Worm (Caenorhabditis elegans) whole organism, mixed stage, embryonic: ENCODE data around the gene T06E4.5.

Experiments
- bed-3 ChIP-seq: fragments of 200-800 bp; sonication (Bioruptor generic); optimal IDR thresholded peaks from 3 replicates; lab custom pipeline; 2018; ENCODE audit warnings: mild to moderate bottlenecking, missing genetic modification characterization, moderate library complexity, missing compliant biosample characterization
- blmp-1 ChIP-seq: fragments of 150-350 bp; optimal IDR thresholded peaks from 2 replicates; lab custom pipeline; 2014; ENCODE audit warnings: missing biosample characterization, missing genetic modification characterization
- ceh-39 ChIP-seq: fragments of 150-350 bp; optimal IDR thresholded peaks from 2 replicates; lab custom pipeline; 2014; ENCODE audit warnings: missing biosample characterization, missing genetic modification characterization
- ceh-43 ChIP-seq: fragments of 200-800 bp; sonication (Bioruptor generic); optimal IDR thresholded peaks from 2 replicates; lab custom pipeline; 2018; ENCODE audit warnings: mild to moderate bottlenecking, missing genetic modification characterization, moderate library complexity, missing compliant biosample characterization
- ces-1 ChIP-seq: fragments of 150-350 bp; optimal IDR thresholded peaks from 2 replicates; lab custom pipeline; 2014; ENCODE audit warnings: missing biosample characterization, missing genetic modification reagents, missing genetic modification characterization
- cnd-1 ChIP-seq: fragments of 200-800 bp; sonication (Bioruptor generic); optimal IDR thresholded peaks from 2 replicates; lab custom pipeline; 2018; ENCODE audit warnings: mild to moderate bottlenecking, missing genetic modification characterization, missing compliant biosample characterization
- drap-1 ChIP-seq: fragments of 200-800 bp; sonication (Bioruptor generic); optimal IDR thresholded peaks from 3 replicates; lab custom pipeline; 2018; ENCODE audit warnings: mild to moderate bottlenecking, missing genetic modification characterization, missing compliant biosample characterization
- elt-3 ChIP-seq: fragments of 150-350 bp; optimal IDR thresholded peaks from 2 replicates; lab custom pipeline; 2014; ENCODE audit warnings: missing biosample characterization, missing genetic modification characterization
- flh-1 ChIP-seq: fragments of 200-800 bp; sonication (Bioruptor generic); optimal IDR thresholded peaks from 2 replicates; lab custom pipeline; 2018; ENCODE audit warnings: mild to moderate bottlenecking, missing genetic modification characterization, moderate library complexity, missing compliant biosample characterization
- ham-2 ChIP-seq: fragments of 200-800 bp; sonication (Bioruptor generic); optimal IDR thresholded peaks from 2 replicates; lab custom pipeline; 2018; ENCODE audit warnings: mild to moderate bottlenecking, missing genetic modification characterization, missing compliant biosample characterization
- lin-13 ChIP-seq: fragments of 150-350 bp; optimal IDR thresholded peaks from 2 replicates; lab custom pipeline; 2014; ENCODE audit warnings: missing biosample characterization, missing genetic modification characterization
- lin-32 ChIP-seq: fragments of 200-800 bp; sonication (Bioruptor generic); optimal IDR thresholded peaks from 2 replicates; lab custom pipeline; 2018; ENCODE audit warnings: mild to moderate bottlenecking, missing genetic modification characterization, missing compliant biosample characterization
- lsy-2 ChIP-seq: fragments of 150-350 bp; optimal IDR thresholded peaks from 2 replicates; lab custom pipeline; 2014; ENCODE audit warnings: missing biosample characterization, missing genetic modification characterization
- mep-1 ChIP-seq: fragments of 150-350 bp; optimal IDR thresholded peaks from 2 replicates; lab custom pipeline; 2017; ENCODE audit warnings: missing biosample characterization, missing genetic modification reagents, missing genetic modification characterization, inconsistent platforms
- mls-2 ChIP-seq: sonication (generic microtip); optimal IDR thresholded peaks from 2 replicates; lab custom pipeline; 2016; ENCODE audit warnings: mild to moderate bottlenecking, missing genetic modification characterization, moderate library complexity, missing compliant biosample characterization
- nhr-12 ChIP-seq: fragments of 150-350 bp; optimal IDR thresholded peaks from 2 replicates; lab custom pipeline; 2014; ENCODE audit warnings: missing biosample characterization, missing genetic modification characterization
- nhr-237 ChIP-seq: fragments of 150-350 bp; optimal IDR thresholded peaks from 2 replicates; lab custom pipeline; 2014; ENCODE audit warnings: missing biosample characterization, missing genetic modification characterization
- nhr-28 ChIP-seq: fragments of 150-350 bp; optimal IDR thresholded peaks from 2 replicates; lab custom pipeline; 2014; ENCODE audit warnings: missing biosample characterization, missing genetic modification characterization
- nhr-76 ChIP-seq: sonication (generic microtip); optimal IDR thresholded peaks from 2 replicates; lab custom pipeline; 2017; ENCODE audit warnings: missing biosample characterization, missing genetic modification characterization
- pha-4 ChIP-seq: fragments of 150-350 bp; optimal IDR thresholded peaks from 2 replicates; lab custom pipeline; 2018; ENCODE audit warnings: missing biosample characterization, missing genetic modification reagents, missing genetic modification characterization
- snpc-4 ChIP-seq: fragments of 150-350 bp; optimal IDR thresholded peaks from 2 replicates; lab custom pipeline; 2014; ENCODE audit warnings: missing biosample characterization, missing genetic modification characterization
- sptf-1 ChIP-seq: sonication (generic microtip); optimal IDR thresholded peaks from 2 replicates; lab custom pipeline; 2017; ENCODE audit warnings: mild to moderate bottlenecking, missing genetic modification characterization, moderate library complexity, missing compliant biosample characterization
- unc-120 ChIP-seq: sonication (generic microtip); optimal IDR thresholded peaks from 2 replicates; lab custom pipeline; 2017; ENCODE audit warnings: missing genetic modification characterization, missing compliant biosample characterization; ENCODE audit not compliant: poor library complexity, severe bottlenecking
- unc-39 ChIP-seq: fragments of 150-350 bp; optimal IDR thresholded peaks from 2 replicates; lab custom pipeline; 2014; ENCODE audit warnings: missing biosample characterization, missing genetic modification characterization
- unc-62 ChIP-seq: fragments of 150-350 bp; optimal IDR thresholded peaks from 2 replicates; lab custom pipeline; 2014; ENCODE audit warnings: missing biosample characterization, missing genetic modification reagents, missing genetic modification characterization
- zip-8 ChIP-seq: fragments of 150-350 bp; optimal IDR thresholded peaks from 2 replicates; lab custom pipeline; 2014; ENCODE audit warnings: missing biosample characterization, missing genetic modification characterization
- ztf-11 ChIP-seq: fragments of 150-350 bp; optimal IDR thresholded peaks from 2 replicates; lab custom pipeline; 2014; ENCODE audit warnings: missing biosample characterization, missing genetic modification characterization

T06E4.5 gene

DNA sequence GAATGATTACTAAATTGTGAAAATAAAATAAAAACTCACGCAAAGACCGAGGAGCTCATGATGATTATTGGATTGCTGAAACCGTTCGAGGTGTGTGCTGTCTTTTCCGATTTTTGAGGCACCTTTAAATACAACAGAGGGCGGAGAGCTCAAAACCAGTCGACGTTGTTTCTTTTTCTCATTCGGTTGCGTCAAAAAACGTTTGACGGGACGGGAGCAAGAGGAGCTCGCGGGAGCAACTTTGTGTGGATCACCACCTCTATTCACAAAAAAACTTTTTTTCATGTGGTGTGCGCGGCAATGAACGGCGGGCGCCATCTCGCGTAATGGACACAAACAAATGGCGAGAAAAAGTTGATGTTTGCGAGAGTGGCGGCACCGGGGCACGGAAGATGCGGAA is 1.9 kb upstream of the T06E4.5 start, which contains the start of gene idpc-3:
TSS of gene idpc-3 (minus strand) at position 101 of the 400 bp plus-strand sequence.
- no peak for TF ChIP-seq cnd-1 (tag; lab: Kevin White, UChicago)
- TF ChIP-seq ham-2 (GFP tag; lab: Kevin White, UChicago): no peak
- no peak for TF ChIP-seq flh-1
- no peak for TF ChIP-seq ceh-43 (GFP tag; lab: Kevin White, UChicago)
- TF ChIP-seq unc-120 (tag; lab: Kevin White, UChicago): no peak

DNA sequence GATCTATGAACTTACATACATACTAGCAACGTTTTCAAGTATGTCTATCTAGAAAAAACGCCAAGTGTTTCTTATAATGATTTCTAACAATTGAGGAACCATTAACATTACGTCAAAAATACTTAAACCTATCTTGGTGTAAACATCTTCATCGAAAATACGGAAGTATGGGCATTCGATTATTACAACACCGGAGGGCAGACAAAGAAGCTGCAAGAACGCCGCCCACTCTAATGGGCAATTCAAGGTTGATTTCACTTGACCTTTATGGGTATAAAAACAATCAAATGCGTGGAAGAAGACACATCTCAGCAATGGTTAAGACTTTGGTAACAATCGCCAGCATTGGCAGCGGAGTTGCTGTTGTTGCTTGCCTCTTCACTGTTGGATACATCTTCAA is 1.4 kb upstream of the T06E4.5 start, which contains the start of gene col-146:
TSS of gene col-146 (plus strand) at position 301 of the 400 bp plus-strand sequence.
- TF ChIP-seq lin-13 (tag; lab: Kevin White, UChicago) (no peak), ceh-39 (tag; lab: Kevin White, UChicago) (no peak), ztf-11 (no peak), unc-39 (tag; lab: Kevin White, UChicago) (no peak), drap-1 (GFP tag; lab: Kevin White, UChicago) (no peak), elt-3 (no peak), nhr-28 (no peak), bed-3 (no peak), lin-32 (GFP tag; lab: Kevin White, UChicago) (no peak), snpc-4 (tag; lab: Kevin White, UChicago) (no peak)

DNA sequence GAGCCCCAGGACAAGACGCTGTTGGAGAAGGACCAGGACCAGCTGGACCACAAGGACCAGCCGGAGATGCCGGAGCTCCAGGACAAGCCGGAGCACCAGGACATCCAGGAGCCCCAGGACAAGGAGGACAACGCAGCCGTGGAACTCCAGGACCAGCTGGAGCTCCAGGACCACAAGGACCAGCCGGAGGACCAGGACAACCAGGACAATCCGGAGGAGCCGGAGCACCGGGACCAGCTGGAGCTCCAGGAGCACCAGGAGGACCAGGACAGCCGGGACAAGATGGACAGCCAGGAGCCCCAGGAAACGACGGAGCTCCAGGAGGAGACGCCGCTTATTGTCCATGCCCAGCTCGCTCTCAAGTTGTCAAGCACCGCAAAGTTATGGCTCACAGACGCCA is 502 bp upstream of the T06E4.5 start:
- no peak for TF ChIP-seq ztf-11
- TF ChIP-seq lsy-2 (tag; lab: Kevin White, UChicago): no peak
- TF ChIP-seq lin-32 (GFP tag; lab: Kevin White, UChicago): no peak
- no peak for TF ChIP-seq elt-3
- no peak for TF ChIP-seq flh-1
- TF ChIP-seq nhr-76 (tag; lab: Kevin White, UChicago): no peak
- TF ChIP-seq, all 35 proteins: peak for 0

DNA sequence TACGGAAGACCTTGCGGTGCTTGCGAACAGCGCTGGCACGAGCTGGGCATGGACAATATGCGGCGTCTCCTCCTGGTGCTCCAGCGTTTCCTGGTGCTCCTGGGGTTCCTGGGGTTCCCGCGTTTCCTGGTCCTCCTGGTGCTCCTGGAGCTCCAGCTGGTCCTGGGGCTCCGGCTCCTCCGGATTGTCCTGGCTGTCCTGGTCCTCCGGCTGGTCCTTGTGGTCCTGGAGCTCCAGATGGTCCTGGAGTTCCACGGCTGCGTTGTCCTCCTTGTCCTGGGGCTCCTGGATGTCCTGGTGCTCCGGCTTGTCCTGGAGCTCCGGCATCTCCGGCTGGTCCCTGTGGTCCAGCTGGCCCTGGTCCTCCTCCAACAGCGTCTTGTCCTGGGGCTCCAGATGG is 1.3 kb downstream of the T06E4.5 start:
- TF ChIP-seq snpc-4 (tag; lab: Kevin White, UChicago) (no peak), nhr-237 (no peak), unc-62 (GFP tag; lab: Kevin White, UChicago) (no peak)

DNA sequence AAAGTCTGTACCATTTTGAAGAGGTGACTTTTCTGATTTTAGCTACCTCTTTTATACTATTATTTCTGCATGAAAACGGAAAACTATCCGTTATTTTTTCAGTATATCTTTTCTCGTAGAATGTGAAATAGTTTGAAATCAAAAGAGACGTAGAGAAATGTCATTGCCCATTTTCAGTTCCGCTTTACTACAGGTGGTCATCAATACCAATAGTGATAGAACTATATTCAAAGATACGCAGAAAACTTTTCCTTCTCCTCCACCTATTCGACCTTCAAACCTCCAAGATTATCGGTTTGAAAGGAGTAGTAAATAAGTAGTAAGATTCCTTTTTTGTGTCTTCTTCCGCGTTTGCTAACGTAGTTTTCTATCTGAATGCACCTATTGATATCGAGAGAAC is 2.3 kb downstream of the T06E4.5 start, which contains the start of gene col-147:
TSS of gene col-147 (minus strand) at position 26 of the 400 bp plus-strand sequence.
- no peak for TF ChIP-seq nhr-28
- no peak for TF ChIP-seq nhr-76 (tag; lab: Kevin White, UChicago)
- TF ChIP-seq unc-62 (GFP tag; lab: Kevin White, UChicago): no peak
- no peak for TF ChIP-seq unc-39 (tag; lab: Kevin White, UChicago)
- TF ChIP-seq unc-120 (tag; lab: Kevin White, UChicago): no peak
- no peak for TF ChIP-seq ces-1 (GFP tag; lab: Kevin White, UChicago)
- TF ChIP-seq mls-2: no peak
- no peak for TF ChIP-seq snpc-4 (tag; lab: Kevin White, UChicago)
- TF ChIP-seq mep-1 (tag; lab: Kevin White, UChicago): no peak
- no peak for TF ChIP-seq zip-8 (tag; lab: Kevin White, UChicago)
- no peak for TF ChIP-seq blmp-1 (tag; lab: Kevin White, UChicago)
- TF ChIP-seq bed-3: no peak
- no peak for TF ChIP-seq lin-32 (GFP tag; lab: Kevin White, UChicago)

DNA sequence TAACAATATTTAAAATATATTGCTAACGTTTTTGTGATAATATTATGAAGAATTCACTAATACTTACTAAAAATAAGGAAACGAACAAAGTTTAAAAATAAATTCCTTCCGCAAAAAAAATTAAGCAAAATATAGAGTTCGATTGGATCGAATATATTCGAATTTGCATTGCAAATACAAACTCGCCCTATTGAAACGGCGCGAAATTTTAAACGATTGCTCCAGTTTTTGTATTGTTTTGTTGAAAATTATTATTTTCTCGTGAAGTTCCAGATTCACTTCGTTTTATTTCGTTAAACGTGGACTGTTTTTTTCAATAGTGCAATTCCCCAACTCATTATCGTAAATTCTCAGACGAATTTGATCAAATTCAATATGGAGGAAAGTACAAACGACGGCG is 14.5 kb downstream of the T06E4.5 start, which contains the start of the genes atl-1 and hcp-2:
TSS of gene atl-1 (minus strand) at position 89 of the 400 bp plus-strand sequence.
TSS of gene hcp-2 (plus strand) at position 353 of the 400 bp plus-strand sequence.
- TF ChIP-seq mep-1 (tag; lab: Kevin White, UChicago) (no peak), bed-3 (no peak), nhr-28 (no peak), pha-4 (no peak), cnd-1 (tag; lab: Kevin White, UChicago) (no peak), unc-62 (GFP tag; lab: Kevin White, UChicago) (no peak), elt-3 (no peak), flh-1 (no peak), sptf-1 (tag; lab: Kevin White, UChicago) (no peak), ztf-11 (no peak), nhr-12 (tag; lab: Kevin White, UChicago) (no peak), ham-2 (GFP tag; lab: Kevin White, UChicago) (no peak), lin-32 (GFP tag; lab: Kevin White, UChicago) (no peak), zip-8 (tag; lab: Kevin White, UChicago) (no peak), drap-1 (GFP tag; lab: Kevin White, UChicago) (no peak), unc-39 (tag; lab: Kevin White, UChicago) (no peak), ceh-39 (tag; lab: Kevin White, UChicago) (no peak), blmp-1 (tag; lab: Kevin White, UChicago) (no peak), nhr-76 (tag; lab: Kevin White, UChicago) (no peak)
